Fruit fly (Drosophila melanogaster) whole organism, prepupa: ENCODE results near the gene Tm2.

Experiments used
- CG10631 ChIP-seq: fragments of 200-800 bp; sonication (Bioruptor generic); optimal IDR thresholded peaks from 2 replicates; lab custom pipeline; 2016; ENCODE audit warnings: missing biosample characterization, missing genetic modification characterization
- CG10669 ChIP-seq: fragments of 200-800 bp; sonication (Bioruptor generic); optimal IDR thresholded peaks from 3 replicates; lab custom pipeline; 2018; ENCODE audit warnings: missing biosample characterization, mild to moderate bottlenecking, missing genetic modification characterization, moderate library complexity
- CG11294 ChIP-seq: fragments of 200-800 bp; sonication (Bioruptor generic); IDR thresholded peaks from 2 replicates; pipeline ENCODE4 v1.3.6; 2022; ENCODE audit warnings: missing biosample characterization, missing genetic modification characterization
- CG1621 ChIP-seq: fragments of 200-800 bp; sonication (Bioruptor generic); optimal IDR thresholded peaks from 3 replicates; lab custom pipeline; 2018; ENCODE audit warnings: missing biosample characterization, mild to moderate bottlenecking, missing genetic modification characterization
- CG3032 ChIP-seq: fragments of 200-800 bp; optimal IDR thresholded peaks from 2 replicates; lab custom pipeline; 2019; ENCODE audit warnings: missing biosample characterization, mild to moderate bottlenecking, missing genetic modification characterization, moderate library complexity
- CG32006 ChIP-seq: fragments of 200-800 bp; sonication (Bioruptor generic); optimal IDR thresholded peaks from 3 replicates; lab custom pipeline; 2017; ENCODE audit warnings: missing biosample characterization, mild to moderate bottlenecking, missing genetic modification characterization
- CG34406 ChIP-seq: fragments of 200-800 bp; sonication (Bioruptor generic); optimal IDR thresholded peaks from 3 replicates; lab custom pipeline; 2016; ENCODE audit warnings: missing biosample characterization, missing genetic modification characterization
- CG3919 ChIP-seq: fragments of 200-800 bp; sonication (Bioruptor generic); optimal IDR thresholded peaks from 3 replicates; lab custom pipeline; 2016; ENCODE audit warnings: missing biosample characterization, missing genetic modification characterization
- CG6163 ChIP-seq: fragments of 200-800 bp; sonication (Bioruptor generic); IDR thresholded peaks from 3 replicates; pipeline ENCODE4 v1.3.6; 2022; ENCODE audit warnings: missing biosample characterization, missing genetic modification characterization
- CG6276 ChIP-seq: fragments of 200-800 bp; sonication (Bioruptor generic); optimal IDR thresholded peaks from 2 replicates; lab custom pipeline; 2017; ENCODE audit warnings: missing biosample characterization, mild to moderate bottlenecking, missing genetic modification characterization
- CG6854 ChIP-seq: fragments of 200-800 bp; sonication (Bioruptor generic); optimal IDR thresholded peaks from 2 replicates; lab custom pipeline; 2017; ENCODE audit warnings: missing biosample characterization, mild to moderate bottlenecking, missing genetic modification characterization
- CG8319 ChIP-seq: fragments of 200-800 bp; sonication (Bioruptor generic); optimal IDR thresholded peaks from 3 replicates; lab custom pipeline; 2016; ENCODE audit warnings: missing biosample characterization, missing genetic modification characterization
- CG8632 ChIP-seq: fragments of 200-800 bp; sonication (Bioruptor generic); optimal IDR thresholded peaks from 3 replicates; lab custom pipeline; 2016; ENCODE audit warnings: missing biosample characterization, missing genetic modification characterization
- CG9139 ChIP-seq: fragments of 200-800 bp; sonication (Bioruptor generic); optimal IDR thresholded peaks from 3 replicates; lab custom pipeline; 2017; ENCODE audit warnings: missing biosample characterization, mild to moderate bottlenecking, missing genetic modification characterization
- Eip75B ChIP-seq: fragments of 200-800 bp; sonication (Bioruptor generic); optimal IDR thresholded peaks from 3 replicates; lab custom pipeline; 2016; ENCODE audit warnings: missing biosample characterization, missing genetic modification characterization
- Eip78C ChIP-seq: fragments of 200-800 bp; sonication (Bioruptor generic); peaks from one replicate; lab custom pipeline; 2016; ENCODE audit warnings: missing biosample characterization, missing genetic modification characterization
- Ets96B ChIP-seq: fragments of 200-800 bp; optimal IDR thresholded peaks from 2 replicates; lab custom pipeline; 2019; ENCODE audit warnings: missing biosample characterization, mild to moderate bottlenecking, missing genetic modification characterization, moderate library complexity
- Gug ChIP-seq: fragments of 200-800 bp; sonication (Bioruptor generic); IDR thresholded peaks from 2 replicates; pipeline ENCODE4 v1.3.6; 2022; ENCODE audit warnings: missing biosample characterization, missing genetic modification characterization
- Hr38 ChIP-seq: sonication (Bioruptor generic); optimal IDR thresholded peaks from 2 replicates; lab custom pipeline; 2016; ENCODE audit warnings: missing biosample characterization, missing genetic modification characterization
- Hr39 ChIP-seq: fragments of 200-800 bp; sonication (Bioruptor generic); optimal IDR thresholded peaks from 2 replicates; lab custom pipeline; 2016; ENCODE audit warnings: missing biosample characterization, missing genetic modification characterization
- Hr4 ChIP-seq: fragments of 200-800 bp; sonication (Bioruptor generic); optimal IDR thresholded peaks from 3 replicates; lab custom pipeline; 2016; ENCODE audit warnings: missing biosample characterization, missing genetic modification characterization
- Met ChIP-seq: fragments of 200-800 bp; sonication (Bioruptor generic); optimal IDR thresholded peaks from 3 replicates; lab custom pipeline; 2016; ENCODE audit warnings: missing biosample characterization, missing genetic modification characterization
- OdsH ChIP-seq: fragments of 200-800 bp; sonication (Bioruptor generic); optimal IDR thresholded peaks from 3 replicates; lab custom pipeline; 2016; ENCODE audit warnings: missing biosample characterization, missing genetic modification characterization
- Sox14 ChIP-seq: fragments of 200-800 bp; sonication (Bioruptor generic); optimal IDR thresholded peaks from 3 replicates; lab custom pipeline; 2016; ENCODE audit warnings: missing biosample characterization, missing genetic modification characterization
- Sox15 ChIP-seq: fragments of 200-800 bp; sonication (Bioruptor generic); optimal IDR thresholded peaks from 3 replicates; lab custom pipeline; 2016; ENCODE audit warnings: missing biosample characterization, missing genetic modification characterization
- achi ChIP-seq: fragments of 200-800 bp; sonication (Bioruptor generic); optimal IDR thresholded peaks from 3 replicates; lab custom pipeline; 2016; ENCODE audit warnings: missing biosample characterization, missing genetic modification characterization
- cyc ChIP-seq: fragments of 200-800 bp; sonication (Bioruptor generic); optimal IDR thresholded peaks from 3 replicates; lab custom pipeline; 2016; ENCODE audit warnings: missing biosample characterization, missing genetic modification characterization
- dac ChIP-seq: fragments of 200-800 bp; sonication (Bioruptor generic); optimal IDR thresholded peaks from 2 replicates; lab custom pipeline; 2017; ENCODE audit warnings: missing biosample characterization, mild to moderate bottlenecking, missing genetic modification characterization
- dsx ChIP-seq: fragments of 200-800 bp; optimal IDR thresholded peaks from 3 replicates; lab custom pipeline; 2019; ENCODE audit warnings: missing biosample characterization, mild to moderate bottlenecking, missing genetic modification characterization, moderate library complexity; ENCODE audit not compliant: poor library complexity, severe bottlenecking
- fd59A ChIP-seq: fragments of 200-800 bp; sonication (Bioruptor generic); optimal IDR thresholded peaks from 2 replicates; lab custom pipeline; 2017; ENCODE audit warnings: missing biosample characterization, mild to moderate bottlenecking, missing genetic modification characterization, missing genetic modification reagents
- fd85E ChIP-seq: fragments of 200-800 bp; sonication (Bioruptor generic); optimal IDR thresholded peaks from 3 replicates; lab custom pipeline; 2016; ENCODE audit warnings: missing biosample characterization, missing genetic modification characterization
- fkh ChIP-seq: fragments of 200-800 bp; sonication (Bioruptor generic); optimal IDR thresholded peaks from 3 replicates; lab custom pipeline; 2017; ENCODE audit warnings: missing biosample characterization, mild to moderate bottlenecking, missing genetic modification characterization, moderate library complexity
- net ChIP-seq: fragments of 200-800 bp; sonication (Bioruptor generic); optimal IDR thresholded peaks from 3 replicates; lab custom pipeline; 2016; ENCODE audit warnings: missing biosample characterization, missing genetic modification characterization
- salr ChIP-seq, 2 experiments: fragments of 200-800 bp; sonication (Bioruptor generic); optimal IDR thresholded peaks; 3 replicates each; lab custom pipeline; 2016 to 2018; ENCODE audit warnings: missing biosample characterization in 2 of 2, missing genetic modification characterization in 2 of 2, mild to moderate bottlenecking in 1 of 2
- ss ChIP-seq, 2 experiments: fragments of 200-800 bp; sonication (Bioruptor generic); optimal IDR thresholded peaks; 2 replicates in 1 of 2; 3 replicates in 1 of 2; lab custom pipeline; 2017 to 2018; ENCODE audit warnings: mild to moderate bottlenecking in 2 of 2, missing biosample characterization in 2 of 2, missing genetic modification characterization in 2 of 2, moderate library complexity in 1 of 2
- svp ChIP-seq: fragments of 200-800 bp; sonication (Bioruptor generic); peaks from one replicate; lab custom pipeline; 2016; ENCODE audit warnings: missing biosample characterization, missing genetic modification characterization
- vri ChIP-seq: fragments of 200-800 bp; sonication (Bioruptor generic); optimal IDR thresholded peaks from 3 replicates; lab custom pipeline; 2016; ENCODE audit warnings: missing biosample characterization, mild to moderate bottlenecking, missing genetic modification characterization

Gene Tm2

dm6 chr3R:15290642-15291118 lies 19.3 kb upstream of the Tm2 start, which contains the start of gene CG45218 (continued):
- peak; percentile 14 for TF ChIP-seq CG1621 (tag; lab: Kevin White, UChicago)
- TF ChIP-seq Hr38 (GFP tag; lab: Kevin White, UChicago): no peak
- TF ChIP-seq fd85E (GFP tag; lab: Kevin White, UChicago): no peak
- TF ChIP-seq Ets96B (tag; lab: Kevin White, UChicago): no peak
- TF ChIP-seq CG6163 (GFP tag; lab: Robert Waterston, UW): no peak
- TF ChIP-seq Met: no peak
- no peak for TF ChIP-seq dac (GFP tag; lab: Kevin White, UChicago)

- peak; percentile 3 for TF ChIP-seq net (GFP tag; lab: Kevin White, UChicago)
- no peak for TF ChIP-seq Hr4 (GFP tag; lab: Kevin White, UChicago)
- TF ChIP-seq CG10669 (GFP tag; lab: Kevin White, UChicago): no peak
- no peak for TF ChIP-seq OdsH (GFP tag; lab: Kevin White, UChicago)
- TF ChIP-seq dsx (GFP tag; lab: Kevin White, UChicago): no peak
- TF ChIP-seq Met: no peak
- peak; percentile 8 for TF ChIP-seq CG32006 (GFP tag; lab: Kevin White, UChicago)
- no peak for TF ChIP-seq Ets96B (tag; lab: Kevin White, UChicago)
- no peak for TF ChIP-seq CG8319 (GFP tag; lab: Kevin White, UChicago)
- TF ChIP-seq CG6276 (GFP tag; lab: Kevin White, UChicago): peak; percentile 29
- no peak for TF ChIP-seq achi
- peak; percentile 11 for TF ChIP-seq CG3919 (GFP tag; lab: Kevin White, UChicago)
- TF ChIP-seq CG8632 (GFP tag; lab: Kevin White, UChicago): peak; percentile 10
- no peak for TF ChIP-seq CG10631 (GFP tag; lab: Kevin White, UChicago)
- no peak for TF ChIP-seq cyc (GFP tag; lab: Kevin White, UChicago)
- no peak for TF ChIP-seq CG6163 (GFP tag; lab: Robert Waterston, UW)
- TF ChIP-seq Sox14 (GFP tag; lab: Kevin White, UChicago): peak; percentile 9
- TF ChIP-seq fkh (GFP tag; lab: Kevin White, UChicago): no peak
- no peak for TF ChIP-seq Gug (GFP tag; lab: Robert Waterston, UW)
- peak; percentile 58 for TF ChIP-seq vri (GFP tag; lab: Kevin White, UChicago)
- peak; percentile 33 for TF ChIP-seq CG9139
- TF ChIP-seq CG3032 (tag; lab: Kevin White, UChicago): peak; percentile 53
- no peak for TF ChIP-seq Sox15 (GFP tag; lab: Kevin White, UChicago)
- TF ChIP-seq CG11294 (GFP tag; lab: Robert Waterston, UW): no peak
- TF ChIP-seq salr (GFP tag; optimal IDR thresholded peaks at IDR 0.05; lab: Kevin White, UChicago): no peak
- peak; percentile 24 for TF ChIP-seq fd59A
- TF ChIP-seq Eip78C (GFP tag; lab: Kevin White, UChicago): peak; percentile 55
- TF ChIP-seq Eip75B: no peak
- peak in 1 of 2 experiments; percentile 46 for TF ChIP-seq ss (GFP tag; optimal IDR thresholded peaks at IDR 0.05; lab: Kevin White, UChicago)
- TF ChIP-seq fd85E (GFP tag; lab: Kevin White, UChicago): no peak
- no peak for TF ChIP-seq CG34406 (GFP tag; lab: Kevin White, UChicago)
- TF ChIP-seq svp (GFP tag; lab: Kevin White, UChicago): peak; percentile 69
- TF ChIP-seq, all 60 proteins: peak for 13
These were observed 18.3 kb upstream of the Tm2 start for dm6 chr3R:15291551-15292223.

- TF ChIP-seq CG3919 (GFP tag; lab: Kevin White, UChicago) (no peak), cyc (GFP tag; lab: Kevin White, UChicago) (no peak), Hr39 (GFP tag; lab: Kevin White, UChicago) (peak; percentile 1), Eip78C (GFP tag; lab: Kevin White, UChicago) (peak; percentile 4), CG6276 (GFP tag; lab: Kevin White, UChicago) (no peak), CG6854 (GFP tag; lab: Kevin White, UChicago) (no peak), CG10669 (GFP tag; lab: Kevin White, UChicago) (no peak), vri (GFP tag; lab: Kevin White, UChicago) (peak; percentile 93), fd85E (GFP tag; lab: Kevin White, UChicago) (no peak)
These were observed 17.6 kb upstream of the Tm2 start for dm6 chr3R:15292241-15293004.
